Fruit fly (Drosophila melanogaster): ENCODE results near the gene CG16756.

- TF ChIP-seq CG4496 (GFP tag; IDR thresholded peaks at IDR 0.05) (no peak), Pif1A (GFP tag; optimal IDR thresholded peaks at IDR 0.05) (no peak), CG15710 (tag; optimal IDR thresholded peaks at IDR 0.05) (no peak), rn (GFP tag; IDR thresholded peaks at IDR 0.05) (no peak), CG10348 (GFP tag; IDR thresholded peaks at IDR 0.05) (no peak), gl (tag; optimal IDR thresholded peaks at IDR 0.05) (no peak), CG9948 (tag; optimal IDR thresholded peaks at IDR 0.05) (no peak), fd96Ca (GFP tag; IDR thresholded peaks at IDR 0.05) (no peak), EcR (GFP tag; optimal IDR thresholded peaks at IDR 0.05) (peak; percentile 93), Snoo (tag; optimal IDR thresholded peaks at IDR 0.05) (no peak), Ets98B (GFP tag; IDR thresholded peaks at IDR 0.05) (no peak), Pif1B (GFP tag; optimal IDR thresholded peaks at IDR 0.05) (no peak), CG17806 (tag; optimal IDR thresholded peaks at IDR 0.05) (no peak)
Observed at dm6 chrX:5422251-5422551, 5.1 kb upstream of the CG16756 start.
